Worm (Caenorhabditis elegans) whole organism, late embryonic: ENCODE measurements around the gene idpb-3.
A peak's percentile ranks its signal among the peaks of the same experiment; 100 is the strongest.

Source experiments
- C08G9.2 ChIP-seq: sonication (generic microtip); optimal IDR thresholded peaks from 2 replicates; lab custom pipeline; 2016; ENCODE audit warnings: mild to moderate bottlenecking, missing genetic modification characterization, moderate library complexity, missing compliant biosample characterization
- F13H6.1 ChIP-seq: sonication (generic microtip); optimal IDR thresholded peaks from 2 replicates; lab custom pipeline; 2016; ENCODE audit warnings: missing genetic modification characterization, missing compliant biosample characterization
- K02D7.2 ChIP-seq: sonication (generic microtip); optimal IDR thresholded peaks from 2 replicates; lab custom pipeline; 2017; ENCODE audit warnings: mild to moderate bottlenecking, missing genetic modification characterization, missing compliant biosample characterization
- ahr-1 ChIP-seq: sonication (generic microtip); optimal IDR thresholded peaks from 2 replicates; lab custom pipeline; 2016; ENCODE audit warnings: missing genetic modification characterization, missing compliant biosample characterization
- ama-1 ChIP-seq: fragments of 150-350 bp; optimal IDR thresholded peaks from 2 replicates; lab custom pipeline; 2014
- ceh-18 ChIP-seq: sonication (generic microtip); optimal IDR thresholded peaks from 2 replicates; lab custom pipeline; 2016; ENCODE audit warnings: missing genetic modification characterization, missing compliant biosample characterization
- ceh-19 ChIP-seq: fragments of 200-800 bp; sonication (Bioruptor generic); optimal IDR thresholded peaks from 2 replicates; lab custom pipeline; 2018; ENCODE audit warnings: mild to moderate bottlenecking, missing genetic modification characterization, missing compliant biosample characterization
- ceh-2 ChIP-seq: sonication (generic microtip); optimal IDR thresholded peaks from 2 replicates; lab custom pipeline; 2016; ENCODE audit warnings: missing genotype, missing genetic modification characterization, missing compliant biosample characterization
- ceh-24 ChIP-seq: sonication (generic microtip); optimal IDR thresholded peaks from 2 replicates; lab custom pipeline; 2016; ENCODE audit warnings: mild to moderate bottlenecking, missing genetic modification characterization, missing compliant biosample characterization
- ceh-31 ChIP-seq: sonication (generic microtip); optimal IDR thresholded peaks from 2 replicates; lab custom pipeline; 2016; ENCODE audit warnings: missing genetic modification characterization, missing compliant biosample characterization
- ceh-34 ChIP-seq: sonication (generic microtip); optimal IDR thresholded peaks from 2 replicates; lab custom pipeline; 2016; ENCODE audit warnings: mild to moderate bottlenecking, missing genetic modification characterization, missing compliant biosample characterization
- ceh-45 ChIP-seq: fragments of 200-800 bp; sonication (Bioruptor generic); IDR thresholded peaks from 2 replicates; pipeline ENCODE4 v1.3.6; 2022; ENCODE audit warnings: missing genetic modification reagents, missing genetic modification characterization, missing compliant biosample characterization
- ceh-48 ChIP-seq: sonication (generic microtip); optimal IDR thresholded peaks from 2 replicates; lab custom pipeline; 2016; ENCODE audit warnings: missing genetic modification characterization, inconsistent platforms, missing compliant biosample characterization
- che-1 ChIP-seq: sonication (generic microtip); optimal IDR thresholded peaks from 2 replicates; lab custom pipeline; 2016; ENCODE audit warnings: mild to moderate bottlenecking, missing genetic modification characterization, missing compliant biosample characterization
- dmd-4 ChIP-seq: sonication (generic microtip); optimal IDR thresholded peaks from 2 replicates; lab custom pipeline; 2016; ENCODE audit warnings: borderline replicate concordance, missing genetic modification characterization, missing compliant biosample characterization
- dve-1 ChIP-seq: sonication (generic microtip); optimal IDR thresholded peaks from 2 replicates; lab custom pipeline; 2017; ENCODE audit warnings: antibody characterized with exemption, mild to moderate bottlenecking, missing genetic modification characterization, missing compliant biosample characterization
- elt-2 ChIP-seq: sonication (generic microtip); optimal IDR thresholded peaks from 2 replicates; lab custom pipeline; 2016; ENCODE audit warnings: missing genetic modification reagents, missing genetic modification characterization, missing compliant biosample characterization
- elt-4 ChIP-seq: sonication (generic microtip); optimal IDR thresholded peaks from 2 replicates; lab custom pipeline; 2016; ENCODE audit warnings: missing genetic modification characterization, missing compliant biosample characterization
- ets-4 ChIP-seq: sonication (generic microtip); optimal IDR thresholded peaks from 2 replicates; lab custom pipeline; 2016; ENCODE audit warnings: missing genetic modification characterization, missing compliant biosample characterization
- eyg-1 ChIP-seq: sonication (generic microtip); optimal IDR thresholded peaks from 2 replicates; lab custom pipeline; 2016; ENCODE audit warnings: missing genotype, missing genetic modification characterization, missing compliant biosample characterization
- fax-1 ChIP-seq: sonication (generic microtip); optimal IDR thresholded peaks from 2 replicates; lab custom pipeline; 2016; ENCODE audit warnings: missing genotype, missing genetic modification characterization, missing compliant biosample characterization
- fkh-10 ChIP-seq: fragments of 150-350 bp; optimal IDR thresholded peaks from 2 replicates; lab custom pipeline; 2014; ENCODE audit warnings: missing biosample characterization, missing genetic modification reagents, missing genetic modification characterization
- fkh-6 ChIP-seq: sonication (generic microtip); optimal IDR thresholded peaks from 2 replicates; lab custom pipeline; 2016; ENCODE audit warnings: missing genetic modification characterization, missing compliant biosample characterization
- gmeb-2 ChIP-seq: sonication (generic microtip); optimal IDR thresholded peaks from 2 replicates; lab custom pipeline; 2016; ENCODE audit warnings: missing genetic modification characterization, inconsistent platforms, missing compliant biosample characterization
- hlh-13 ChIP-seq: fragments of 200-800 bp; sonication (Bioruptor generic); optimal IDR thresholded peaks from 2 replicates; lab custom pipeline; 2018; ENCODE audit warnings: mild to moderate bottlenecking, missing genetic modification characterization, missing compliant biosample characterization
- hlh-15 ChIP-seq: sonication (generic microtip); optimal IDR thresholded peaks from 2 replicates; lab custom pipeline; 2016; ENCODE audit warnings: missing genetic modification characterization, missing compliant biosample characterization
- hlh-30 ChIP-seq: sonication (generic microtip); optimal IDR thresholded peaks from 2 replicates; lab custom pipeline; 2017; ENCODE audit warnings: antibody characterized with exemption, missing genetic modification characterization, missing compliant biosample characterization; ENCODE audit not compliant: insufficient read depth
- hlh-6 ChIP-seq: sonication (generic microtip); optimal IDR thresholded peaks from 2 replicates; lab custom pipeline; 2016; ENCODE audit warnings: missing genotype, missing genetic modification characterization, missing compliant biosample characterization
- lim-6 ChIP-seq: sonication (generic microtip); optimal IDR thresholded peaks from 2 replicates; lab custom pipeline; 2016; ENCODE audit warnings: missing genetic modification characterization, missing compliant biosample characterization
- nfya-1 ChIP-seq: sonication (generic microtip); optimal IDR thresholded peaks from 2 replicates; lab custom pipeline; 2017; ENCODE audit warnings: missing genetic modification characterization, mild to moderate bottlenecking, missing compliant biosample characterization, antibody characterized with exemption, moderate library complexity
- nhr-11 ChIP-seq: fragments of 150-350 bp; optimal IDR thresholded peaks from 2 replicates; lab custom pipeline; 2014; ENCODE audit warnings: missing biosample characterization, missing genetic modification characterization
- nhr-232 ChIP-seq: sonication (generic microtip); optimal IDR thresholded peaks from 2 replicates; lab custom pipeline; 2016; ENCODE audit warnings: missing genetic modification characterization, missing compliant biosample characterization
- odd-2 ChIP-seq: sonication (generic microtip); optimal IDR thresholded peaks from 2 replicates; lab custom pipeline; 2017; ENCODE audit warnings: antibody characterized with exemption, mild to moderate bottlenecking, missing genetic modification characterization, missing compliant biosample characterization
- pax-1 ChIP-seq: fragments of 150-350 bp; optimal IDR thresholded peaks from 2 replicates; lab custom pipeline; 2014; ENCODE audit warnings: missing biosample characterization, missing genetic modification characterization
- pha-4 ChIP-seq: fragments of 150-350 bp; optimal IDR thresholded peaks from 2 replicates; lab custom pipeline; 2018; ENCODE audit warnings: missing biosample characterization, missing genetic modification reagents, missing genetic modification characterization
- pqm-1 ChIP-seq: sonication (generic microtip); optimal IDR thresholded peaks from 2 replicates; lab custom pipeline; 2016; ENCODE audit warnings: missing genetic modification characterization, missing compliant biosample characterization
- pros-1 ChIP-seq: fragments of 150-350 bp; optimal IDR thresholded peaks from 2 replicates; lab custom pipeline; 2014; ENCODE audit warnings: missing biosample characterization, missing genetic modification reagents, missing genetic modification characterization
- ref-2 ChIP-seq: sonication (generic microtip); optimal IDR thresholded peaks from 2 replicates; lab custom pipeline; 2016; ENCODE audit warnings: missing genetic modification characterization, missing compliant biosample characterization
- sdc-2 ChIP-seq: sonication (generic microtip); optimal IDR thresholded peaks from 2 replicates; lab custom pipeline; 2016; ENCODE audit warnings: missing genotype, missing genetic modification characterization, missing compliant biosample characterization
- sox-4 ChIP-seq: sonication (generic microtip); optimal IDR thresholded peaks from 2 replicates; lab custom pipeline; 2017; ENCODE audit warnings: mild to moderate bottlenecking, missing genetic modification characterization, inconsistent platforms, missing compliant biosample characterization
- syd-9 ChIP-seq: sonication (generic microtip); optimal IDR thresholded peaks from 2 replicates; lab custom pipeline; 2016; ENCODE audit warnings: mild to moderate bottlenecking, missing genetic modification characterization, moderate library complexity, missing compliant biosample characterization
- tbx-2 ChIP-seq: sonication (generic microtip); optimal IDR thresholded peaks from 2 replicates; lab custom pipeline; 2016; ENCODE audit warnings: missing genetic modification characterization, missing compliant biosample characterization
- tbx-7 ChIP-seq: sonication (generic microtip); optimal IDR thresholded peaks from 2 replicates; lab custom pipeline; 2016; ENCODE audit warnings: missing genotype, missing genetic modification characterization, missing compliant biosample characterization
- ttx-3 ChIP-seq: sonication (generic microtip); optimal IDR thresholded peaks from 2 replicates; lab custom pipeline; 2016; ENCODE audit warnings: missing genetic modification reagents, missing genetic modification characterization, missing compliant biosample characterization
- unc-3 ChIP-seq, 2 experiments: fragments of 200-800 bp in 1 of 2; sonication (Bioruptor generic) in 1 of 2; sonication (generic microtip) in 1 of 2; conservative IDR thresholded peaks in 1 of 2; optimal IDR thresholded peaks in 1 of 2; 2 replicates each; pipeline versions ENCODE4 v1.3.6 to Lab custom; 2016 to 2022; ENCODE audit warnings: missing compliant biosample characterization in 2 of 2, missing genetic modification characterization in 2 of 2, missing genetic modification reagents in 1 of 2
- unc-55 ChIP-seq: sonication (generic microtip); optimal IDR thresholded peaks from 2 replicates; lab custom pipeline; 2017; ENCODE audit warnings: missing biosample characterization, missing genetic modification reagents, missing genetic modification characterization
- unc-86 ChIP-seq: sonication (generic microtip); optimal IDR thresholded peaks from 2 replicates; lab custom pipeline; 2016; ENCODE audit warnings: missing genetic modification characterization, missing compliant biosample characterization
- zip-5 ChIP-seq: sonication (generic microtip); optimal IDR thresholded peaks from 2 replicates; lab custom pipeline; 2016; ENCODE audit warnings: missing genetic modification characterization, missing compliant biosample characterization
- ztf-16 ChIP-seq: sonication (generic microtip); optimal IDR thresholded peaks from 2 replicates; lab custom pipeline; 2017; ENCODE audit warnings: missing genetic modification characterization, missing compliant biosample characterization

The idpb-3 gene

ce11 chrII:5058036-5058435 is 43.6 kb downstream of the idpb-3 start, which contains the start of gene C27A2.12:
C27A2.12 (minus strand) TSS chrII:5058136.
- no peak for TF ChIP-seq tbx-7
- TF ChIP-seq ceh-45 (GFP tag; lab: Robert Waterston, UW) = no peak
- TF ChIP-seq ttx-3 (tag; lab: Kevin White, UChicago) = no peak
- TF ChIP-seq ceh-2 (tag; lab: Kevin White, UChicago) = no peak
- no peak for TF ChIP-seq hlh-13 (GFP tag; lab: Kevin White, UChicago)

ce11 chrII:5057315-5057714 is 44.3 kb downstream of the idpb-3 start:
- TF ChIP-seq elt-2 (tag; lab: Kevin White, UChicago) = peak; percentile 96
- peak; percentile 35 for TF ChIP-seq nhr-232 (tag; lab: Kevin White, UChicago)
- no peak for TF ChIP-seq lim-6 (tag; lab: Kevin White, UChicago)
- TF ChIP-seq ama-1 = no peak
- TF ChIP-seq ceh-45 (GFP tag; lab: Robert Waterston, UW) = no peak
- TF ChIP-seq ceh-18 (tag; lab: Kevin White, UChicago) = no peak
- no peak for TF ChIP-seq unc-86 (tag; lab: Kevin White, UChicago)
- no peak for TF ChIP-seq hlh-15
- peak; percentile 3 for TF ChIP-seq fax-1 (tag; lab: Kevin White, UChicago)
- no peak for TF ChIP-seq ceh-34 (tag; lab: Kevin White, UChicago)
- no peak for TF ChIP-seq K02D7.2 (tag; lab: Kevin White, UChicago)
- no peak for TF ChIP-seq pqm-1
- TF ChIP-seq tbx-7 = no peak
- peak; percentile 44 for TF ChIP-seq ztf-16 (tag; lab: Kevin White, UChicago)
- TF ChIP-seq sdc-2 = no peak
- TF ChIP-seq gmeb-2 (tag; lab: Kevin White, UChicago) = no peak
- peak; percentile 46 for TF ChIP-seq che-1
- no peak for TF ChIP-seq elt-4 (tag; lab: Kevin White, UChicago)
- TF ChIP-seq hlh-6 (tag; lab: Kevin White, UChicago) = peak; percentile 33
- TF ChIP-seq ttx-3 (tag; lab: Kevin White, UChicago) = peak; percentile 12
- TF ChIP-seq sox-4 (tag; lab: Kevin White, UChicago) = peak; percentile 9
- no peak for TF ChIP-seq eyg-1 (tag; lab: Kevin White, UChicago)
- no peak for TF ChIP-seq pha-4
- no peak for TF ChIP-seq unc-3 (GFP tag; conservative IDR thresholded peaks at IDR 0.05; lab: Robert Waterston, UW)
- TF ChIP-seq unc-3 (tag; optimal IDR thresholded peaks at IDR 0.05; lab: Kevin White, UChicago) = no peak
- no peak for TF ChIP-seq nhr-11
- no peak for TF ChIP-seq nfya-1 (tag; lab: Kevin White, UChicago)
- TF ChIP-seq fkh-6 (tag; lab: Kevin White, UChicago) = no peak
- TF ChIP-seq fkh-10 = no peak
- no peak for TF ChIP-seq syd-9 (tag; lab: Kevin White, UChicago)
- no peak for TF ChIP-seq hlh-30 (tag; lab: Kevin White, UChicago)
- no peak for TF ChIP-seq ets-4
- no peak for TF ChIP-seq pros-1 (tag; lab: Kevin White, UChicago)
- no peak for TF ChIP-seq F13H6.1
- TF ChIP-seq ceh-31 = no peak
- no peak for TF ChIP-seq zip-5 (tag; lab: Kevin White, UChicago)
- no peak for TF ChIP-seq dmd-4 (tag; lab: Kevin White, UChicago)
- no peak for TF ChIP-seq ref-2 (tag; lab: Kevin White, UChicago)
- no peak for TF ChIP-seq ceh-48 (tag; lab: Kevin White, UChicago)
- TF ChIP-seq ceh-24 = no peak
- TF ChIP-seq dve-1 = no peak

ce11 chrII:5056254-5056653 is 45.3 kb downstream of the idpb-3 start:
- TF ChIP-seq dve-1 (no peak), ahr-1 (tag; lab: Kevin White, UChicago) (no peak), unc-55 (no peak), odd-2 (tag; lab: Kevin White, UChicago) (no peak), ceh-2 (tag; lab: Kevin White, UChicago) (no peak), C08G9.2 (tag; lab: Kevin White, UChicago) (no peak), ceh-48 (tag; lab: Kevin White, UChicago) (no peak), hlh-13 (GFP tag; lab: Kevin White, UChicago) (no peak), F13H6.1 (no peak), ceh-19 (GFP tag; lab: Kevin White, UChicago) (no peak), sdc-2 (no peak), fax-1 (tag; lab: Kevin White, UChicago) (no peak), tbx-2 (tag; lab: Kevin White, UChicago) (no peak), pax-1 (tag; lab: Kevin White, UChicago) (no peak), ama-1 (no peak), ref-2 (tag; lab: Kevin White, UChicago) (no peak)
